Worm (Caenorhabditis elegans) whole organism, L4 larva: ENCODE data around the gene trpp-5.
"Not testable (repeated sequence)": the region's sequence is repeated elsewhere in the genome, so short reads cannot be mapped to it uniquely, and the experiment has no call there.

Experiments used
- D1046.2 ChIP-seq: fragments of 200-800 bp; sonication (Bioruptor generic); IDR thresholded peaks from 2 replicates; pipeline ENCODE4 v1.3.6; 2022; ENCODE audit warnings: missing genetic modification characterization, missing compliant biosample characterization
- F26F4.8 ChIP-seq: fragments of 200-800 bp; sonication (Bioruptor generic); conservative IDR thresholded peaks from 2 replicates; pipeline ENCODE4 v1.3.6; 2022; ENCODE audit warnings: missing genetic modification characterization, missing compliant biosample characterization
- T26A8.4 ChIP-seq: fragments of 200-800 bp; sonication (Bioruptor generic); IDR thresholded peaks from 2 replicates; pipeline ENCODE4 v1.3.6; 2022; ENCODE audit warnings: missing genetic modification characterization, missing compliant biosample characterization
- aha-1 ChIP-seq: fragments of 150-350 bp; peaks from one replicate; lab custom pipeline; 2014; ENCODE audit warnings: missing biosample characterization, missing genetic modification characterization
- ceh-28 ChIP-seq: fragments of 150-350 bp; optimal IDR thresholded peaks from 2 replicates; lab custom pipeline; 2014; ENCODE audit warnings: missing biosample characterization, missing genetic modification reagents, missing genetic modification characterization
- daf-19 ChIP-seq: fragments of 200-800 bp; sonication (Bioruptor generic); conservative IDR thresholded peaks from 2 replicates; pipeline ENCODE4 v1.3.6; 2022; ENCODE audit warnings: missing genetic modification characterization, missing compliant biosample characterization
- dpl-1 ChIP-seq: fragments of 150-350 bp; optimal IDR thresholded peaks from 2 replicates; lab custom pipeline; 2014; ENCODE audit warnings: missing biosample characterization, missing genetic modification reagents, missing genetic modification characterization
- duxl-1 ChIP-seq: sonication (generic microtip); optimal IDR thresholded peaks from 2 replicates; lab custom pipeline; 2016; ENCODE audit warnings: mild to moderate bottlenecking, missing genetic modification characterization, moderate library complexity, missing compliant biosample characterization; ENCODE audit not compliant: poor library complexity
- egl-43 ChIP-seq: fragments of 200-800 bp; sonication (Bioruptor generic); IDR thresholded peaks from 2 replicates; pipeline ENCODE4 v1.3.6; 2022; ENCODE audit warnings: missing genetic modification reagents, missing genetic modification characterization, missing compliant biosample characterization
- fkh-10 ChIP-seq: fragments of 150-350 bp; optimal IDR thresholded peaks from 2 replicates; lab custom pipeline; 2014; ENCODE audit warnings: missing biosample characterization, missing genetic modification reagents, missing genetic modification characterization
- gei-8 ChIP-seq: fragments of 200-800 bp; sonication (Bioruptor generic); optimal IDR thresholded peaks from 2 replicates; lab custom pipeline; 2018; ENCODE audit warnings: mild to moderate bottlenecking, missing genetic modification characterization, missing compliant biosample characterization
- hlh-30 ChIP-seq: sonication (generic microtip); optimal IDR thresholded peaks from 2 replicates; lab custom pipeline; 2017; ENCODE audit warnings: antibody characterized with exemption, mild to moderate bottlenecking, missing genetic modification characterization, missing compliant biosample characterization; ENCODE audit not compliant: insufficient read depth
- hmg-1.1 ChIP-seq: fragments of 200-800 bp; sonication (Bioruptor generic); IDR thresholded peaks from 2 replicates; pipeline ENCODE4 v1.3.6; 2022; ENCODE audit warnings: missing genetic modification reagents, missing genetic modification characterization, missing compliant biosample characterization
- lin-1 ChIP-seq: fragments of 200-800 bp; sonication (Bioruptor generic); IDR thresholded peaks from 2 replicates; pipeline ENCODE4 v1.3.6; 2022; ENCODE audit warnings: missing genetic modification reagents, missing genetic modification characterization, missing compliant biosample characterization
- lin-15B ChIP-seq: fragments of 150-350 bp; sonication (generic microtip); optimal IDR thresholded peaks from 3 replicates; lab custom pipeline; 2014; ENCODE audit warnings: missing biosample characterization, missing genetic modification characterization
- lin-38 ChIP-seq: fragments of 200-800 bp; sonication (Bioruptor generic); IDR thresholded peaks from 2 replicates; pipeline ENCODE4 v1.3.6; 2022; ENCODE audit warnings: missing genetic modification reagents, missing genetic modification characterization, missing compliant biosample characterization
- lsy-2 ChIP-seq, 2 experiments: fragments of 150-350 bp in 1 of 2; sonication (generic microtip) in 1 of 2; optimal IDR thresholded peaks; 2 replicates each; lab custom pipeline; 2014 to 2017; ENCODE audit warnings: missing biosample characterization in 2 of 2, missing genetic modification characterization in 2 of 2
- madf-5 ChIP-seq, 2 experiments: fragments of 200-800 bp; sonication (Bioruptor generic); IDR thresholded peaks; 2 replicates each; pipeline ENCODE4 v1.3.6; 2022; ENCODE audit warnings: missing compliant biosample characterization in 2 of 2, missing genetic modification characterization in 2 of 2
- madf-9 ChIP-seq: fragments of 200-800 bp; sonication (Bioruptor generic); conservative IDR thresholded peaks from 2 replicates; pipeline ENCODE4 v1.3.6; 2022; ENCODE audit warnings: missing genetic modification reagents, missing genetic modification characterization, missing compliant biosample characterization
- mdl-1 ChIP-seq, 2 experiments: fragments of 150-350 bp in 1 of 2; sonication (generic microtip) in 1 of 2; optimal IDR thresholded peaks; 2 replicates each; lab custom pipeline; 2014 to 2017; ENCODE audit warnings: missing biosample characterization in 2 of 2, missing genetic modification characterization in 2 of 2
- mxl-2 ChIP-seq: fragments of 200-800 bp; sonication (Bioruptor generic); conservative IDR thresholded peaks from 2 replicates; pipeline ENCODE4 v1.3.6; 2022; ENCODE audit warnings: missing genetic modification reagents, missing genetic modification characterization, missing compliant biosample characterization
- nhr-28 ChIP-seq: fragments of 150-350 bp; optimal IDR thresholded peaks from 2 replicates; lab custom pipeline; 2014; ENCODE audit warnings: missing biosample characterization, missing genetic modification characterization
- nhr-77 ChIP-seq: fragments of 150-350 bp; optimal IDR thresholded peaks from 2 replicates; lab custom pipeline; 2014; ENCODE audit warnings: missing biosample characterization, missing genetic modification characterization
- saeg-2 ChIP-seq: fragments of 200-800 bp; sonication (Bioruptor generic); IDR thresholded peaks from 2 replicates; pipeline ENCODE4 v1.3.6; 2022; ENCODE audit warnings: missing genetic modification reagents, missing genetic modification characterization, missing compliant biosample characterization
- set-16 ChIP-seq: fragments of 200-800 bp; sonication (Bioruptor generic); IDR thresholded peaks from 2 replicates; pipeline ENCODE4 v1.3.6; 2022; ENCODE audit warnings: missing genetic modification reagents, missing genetic modification characterization, missing compliant biosample characterization
- spr-3 ChIP-seq: fragments of 200-800 bp; sonication (Bioruptor generic); optimal IDR thresholded peaks from 2 replicates; lab custom pipeline; 2018; ENCODE audit warnings: mild to moderate bottlenecking, missing genetic modification characterization, missing compliant biosample characterization
- zfp-3 ChIP-seq: fragments of 200-800 bp; sonication (Bioruptor generic); conservative IDR thresholded peaks from 2 replicates; pipeline ENCODE4 v1.3.6; 2022; ENCODE audit warnings: missing genetic modification reagents, missing genetic modification characterization, missing compliant biosample characterization
- zip-11 ChIP-seq: fragments of 200-800 bp; sonication (Bioruptor generic); IDR thresholded peaks from 2 replicates; pipeline ENCODE4 v1.3.6; 2022; ENCODE audit warnings: missing genetic modification characterization, missing compliant biosample characterization
- zip-2 ChIP-seq: fragments of 150-350 bp; optimal IDR thresholded peaks from 2 replicates; lab custom pipeline; 2014; ENCODE audit warnings: missing biosample characterization, missing genetic modification characterization

trpp-5 gene

ce11 chrII:12176521-12176920 is 25.7 kb downstream of the trpp-5 start:
- TF ChIP-seq nhr-28 = no peak
- TF ChIP-seq ceh-28 (tag; lab: Kevin White, UChicago) = peak; percentile 93

ce11 chrII:12175398-12175797 is 26.8 kb downstream of the trpp-5 start:
- TF ChIP-seq set-16 (GFP tag; lab: Robert Waterston, UW) (peak; percentile 97), mdl-1 (tag; optimal IDR thresholded peaks at IDR 0.05; lab: Kevin White, UChicago) (no peak), egl-43 (GFP tag; lab: Robert Waterston, UW) (peak; percentile 56; the same call in 1 of the 2 replicates), T26A8.4 (GFP tag; lab: Robert Waterston, UW) (peak; percentile 22)

ce11 chrII:12172273-12172672 is 29.9 kb downstream of the trpp-5 start, which contains the start of gene rol-1:
rol-1 (plus strand) TSS chrII:12172573.
- TF ChIP-seq zfp-3 (GFP tag; lab: Robert Waterston, UW) (no peak), D1046.2 (GFP tag; lab: Robert Waterston, UW) (no peak), zip-11 (GFP tag; lab: Robert Waterston, UW) (no peak), zip-2 (tag; lab: Kevin White, UChicago) (no peak), lin-15B (tag; lab: Kevin White, UChicago) (no peak), spr-3 (GFP tag; lab: Kevin White, UChicago) (no peak), madf-9 (no peak), lsy-2 (tag; optimal IDR thresholded peaks at IDR 0.05; lab: Kevin White, UChicago) (no peak), lin-1 (GFP tag; lab: Robert Waterston, UW) (no peak), daf-19 (GFP tag; lab: Robert Waterston, UW) (no peak), duxl-1 (tag; lab: Kevin White, UChicago) (no peak), nhr-77 (no peak), dpl-1 (no peak), fkh-10 (GFP tag; lab: Kevin White, UChicago) (no peak), aha-1 (tag; lab: Kevin White, UChicago) (no peak)

ce11 chrII:12169487-12170128 is 32.6 kb downstream of the trpp-5 start:
- TF ChIP-seq aha-1 (tag; lab: Kevin White, UChicago) (peak; percentile 87), nhr-77 (no peak)

ce11 chrII:12164539-12164938 is 37.6 kb downstream of the trpp-5 start, which contains the start of gene Y57A10A.8:
Y57A10A.8 (plus strand) TSS chrII:12164839.
- not testable (repeated sequence) for TF ChIP-seq saeg-2 (GFP tag; lab: Robert Waterston, UW); lin-38 (GFP tag; lab: Robert Waterston, UW); gei-8 (GFP tag; lab: Kevin White, UChicago)

ce11 chrII:12162997-12163396 is 39.2 kb downstream of the trpp-5 start:
- TF ChIP-seq mxl-2 (no peak), hmg-1.1 (GFP tag; lab: Robert Waterston, UW) (0 out of 2 replicates have a peak, but pooled peaks have one; percentile 33)

ce11 chrII:12154186-12154585 is 48.0 kb downstream of the trpp-5 start, which contains the start of gene Y57A10A.5:
Y57A10A.5 (plus strand) TSS chrII:12154486.
- not testable (repeated sequence) for TF ChIP-seq F26F4.8 (GFP tag; lab: Robert Waterston, UW); madf-5 (GFP tag; IDR thresholded peaks at IDR 0.05; lab: Robert Waterston, UW); hlh-30
